Worm (Caenorhabditis elegans): ENCODE results near the gene gsto-1.

The gsto-1 gene

ce11 chrIII:7981938-7982337, 35.1 kb upstream of the gsto-1 start:
- TF ChIP-seq ceh-9 (tag; optimal IDR thresholded peaks at IDR 0.05) (no peak), dve-1 (tag; optimal IDR thresholded peaks at IDR 0.05) (no peak), ceh-18 (tag; optimal IDR thresholded peaks at IDR 0.05) (no peak), pat-9 (tag; optimal IDR thresholded peaks at IDR 0.05) (no peak)

DNA sequence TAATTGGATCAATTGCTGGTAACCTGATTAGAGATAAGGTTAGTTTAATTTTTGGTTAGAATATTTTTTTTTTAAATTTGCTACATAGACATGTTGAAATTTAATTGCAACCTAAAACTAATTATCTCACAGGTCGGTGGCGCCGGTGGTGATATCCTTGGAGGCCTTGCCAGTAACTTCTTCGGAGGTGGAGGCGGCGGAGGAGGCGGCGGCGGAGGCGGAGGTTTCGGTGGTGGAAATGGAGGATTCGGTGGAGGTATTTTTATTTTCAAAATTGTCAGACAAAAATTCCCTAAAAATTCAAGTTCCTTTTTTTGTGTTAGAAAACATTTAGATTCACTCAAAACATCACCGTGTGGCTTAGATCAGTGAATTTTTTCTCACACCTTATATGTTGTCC, 34.4 kb upstream of the gsto-1 start:
- TF ChIP-seq eyg-1 (tag; optimal IDR thresholded peaks at IDR 0.05) (no peak), ceh-31 (tag; optimal IDR thresholded peaks at IDR 0.05) (no peak), ceh-14 (tag; optimal IDR thresholded peaks at IDR 0.05) (no peak), unc-55 (GFP tag; optimal IDR thresholded peaks at IDR 0.05) (no peak), ahr-1 (tag; optimal IDR thresholded peaks at IDR 0.05) (no peak), ceh-48 (tag; optimal IDR thresholded peaks at IDR 0.05) (no peak), ets-4 (tag; optimal IDR thresholded peaks at IDR 0.05) (no peak), rnt-1 (tag; optimal IDR thresholded peaks at IDR 0.05) (no peak), ttx-3 (tag; optimal IDR thresholded peaks at IDR 0.05) (no peak), elt-4 (tag; optimal IDR thresholded peaks at IDR 0.05) (no peak), che-1 (tag; optimal IDR thresholded peaks at IDR 0.05) (no peak), nhr-11 (tag; optimal IDR thresholded peaks at IDR 0.05) (no peak), pqm-1 (tag; optimal IDR thresholded peaks at IDR 0.05) (no peak), pat-9 (tag; optimal IDR thresholded peaks at IDR 0.05) (no peak), syd-9 (tag; optimal IDR thresholded peaks at IDR 0.05) (no peak), C38D4.7 (GFP tag; optimal IDR thresholded peaks at IDR 0.05) (no peak)

DNA sequence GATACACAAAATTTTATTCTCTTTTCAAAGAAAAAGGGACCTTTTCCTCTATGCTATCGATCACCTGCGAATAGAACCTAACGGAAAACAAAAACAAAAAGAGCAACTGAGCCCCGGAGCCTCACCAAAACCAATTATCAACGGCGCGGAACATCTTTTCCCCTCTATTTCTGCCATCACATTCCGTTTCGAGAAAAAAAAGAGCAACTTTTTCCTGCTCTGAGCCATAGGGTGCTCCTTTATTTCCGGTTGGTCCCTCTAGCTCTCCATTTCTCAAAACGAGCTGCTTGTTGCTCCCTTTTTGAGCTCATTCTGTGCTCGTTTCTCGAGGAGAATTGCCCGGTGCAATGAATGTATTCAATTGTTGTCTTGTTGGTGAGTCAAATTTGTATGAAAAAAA, 32.8 kb upstream of the gsto-1 start, which contains the start of gene clp-1:
clp-1 (plus strand) TSS at position 301 of the 400 bp plus-strand sequence.
- no peak for TF ChIP-seq fax-1 (tag; optimal IDR thresholded peaks at IDR 0.05)
- TF ChIP-seq ahr-1 (tag; optimal IDR thresholded peaks at IDR 0.05): no peak
- no peak for TF ChIP-seq C08G9.2 (tag; optimal IDR thresholded peaks at IDR 0.05)
- no peak for TF ChIP-seq T23F11.4 (GFP tag; optimal IDR thresholded peaks at IDR 0.05)
- no peak for TF ChIP-seq fkh-10 (GFP tag; optimal IDR thresholded peaks at IDR 0.05)
- no peak for TF ChIP-seq unc-42 (tag; optimal IDR thresholded peaks at IDR 0.05)
- TF ChIP-seq pqm-1 (tag; optimal IDR thresholded peaks at IDR 0.05): no peak
- no peak for TF ChIP-seq nhr-11 (tag; optimal IDR thresholded peaks at IDR 0.05)
- TF ChIP-seq ceh-14 (tag; optimal IDR thresholded peaks at IDR 0.05): no peak
- TF ChIP-seq hlh-30 (tag; optimal IDR thresholded peaks at IDR 0.05; ENCODE audit: insufficient read depth): no peak
- TF ChIP-seq nhr-232 (tag; optimal IDR thresholded peaks at IDR 0.05): no peak
- TF ChIP-seq hlh-15 (tag; optimal IDR thresholded peaks at IDR 0.05): no peak

- no peak for TF ChIP-seq mec-3 (tag; optimal IDR thresholded peaks at IDR 0.05; ENCODE audit: borderline replicate concordance)
- no peak for TF ChIP-seq zip-5 (tag; optimal IDR thresholded peaks at IDR 0.05)
- TF ChIP-seq unc-42 (tag; optimal IDR thresholded peaks at IDR 0.05): no peak
- TF ChIP-seq unc-55 (GFP tag; optimal IDR thresholded peaks at IDR 0.05): no peak
- TF ChIP-seq ceh-34 (tag; optimal IDR thresholded peaks at IDR 0.05): no peak
- TF ChIP-seq sox-2 (GFP tag; IDR thresholded peaks at IDR 0.05): no peak
- TF ChIP-seq ahr-1 (tag; optimal IDR thresholded peaks at IDR 0.05): no peak
- TF ChIP-seq ceh-48 (tag; optimal IDR thresholded peaks at IDR 0.05): no peak
- TF ChIP-seq tbx-2 (tag; optimal IDR thresholded peaks at IDR 0.05): no peak
- no peak for TF ChIP-seq lin-11 (tag; optimal IDR thresholded peaks at IDR 0.05)
- TF ChIP-seq fkh-6 (tag; optimal IDR thresholded peaks at IDR 0.05): no peak
- no peak for TF ChIP-seq sox-4 (tag; optimal IDR thresholded peaks at IDR 0.05)
- no peak for TF ChIP-seq C08G9.2 (tag; optimal IDR thresholded peaks at IDR 0.05)
- TF ChIP-seq T23F11.4 (GFP tag; optimal IDR thresholded peaks at IDR 0.05): no peak
- TF ChIP-seq ets-4 (tag; optimal IDR thresholded peaks at IDR 0.05): no peak
- no peak for TF ChIP-seq pha-4 (tag; optimal IDR thresholded peaks at IDR 0.05)
- TF ChIP-seq syd-9 (tag; optimal IDR thresholded peaks at IDR 0.05): no peak
- no peak for TF ChIP-seq che-1 (tag; optimal IDR thresholded peaks at IDR 0.05)
- TF ChIP-seq Y22D7AL.16 (tag; optimal IDR thresholded peaks at IDR 0.05): no peak
- TF ChIP-seq hlh-15 (tag; optimal IDR thresholded peaks at IDR 0.05): no peak
Observed at ce11 chrIII:7978723-7979122, 31.9 kb upstream of the gsto-1 start.
